Fruit fly (Drosophila melanogaster): ENCODE measurements around the gene CG4743.

The CG4743 gene

DNA sequence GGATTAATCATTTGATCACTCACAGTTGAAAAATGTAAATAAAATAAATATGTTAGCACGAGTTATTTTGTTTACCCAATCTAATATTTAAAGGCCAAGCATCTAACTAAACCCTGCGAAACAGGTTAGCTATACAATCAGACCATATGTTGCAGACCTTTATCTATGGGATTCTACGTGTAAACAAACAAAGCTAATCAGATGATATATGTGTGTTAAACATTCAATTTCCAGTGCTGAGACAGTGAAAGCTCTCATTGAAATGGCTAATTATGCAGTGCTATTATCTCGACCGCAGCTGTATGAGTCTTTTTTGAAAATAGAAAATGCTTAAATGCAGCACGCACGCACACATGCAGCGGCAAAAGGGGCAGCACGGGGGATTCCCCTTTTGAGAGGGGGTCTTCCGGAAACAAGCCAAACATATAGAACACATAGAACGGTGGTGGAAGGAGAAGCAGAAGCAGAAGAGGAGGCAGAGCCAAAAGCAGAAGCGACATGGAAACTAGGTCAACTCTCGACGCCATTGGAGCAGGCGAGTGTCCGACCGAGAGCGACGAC, 20.4 kb downstream of the CG4743 start:
- TF ChIP-seq Hr39 (optimal IDR thresholded peaks at IDR 0.05) (no peak), CG11695 (GFP tag; IDR thresholded peaks at IDR 0.05) (0 out of 3 replicates have a peak, but pooled peaks have one; percentile 10), chinmo (GFP tag; IDR thresholded peaks at IDR 0.05; ENCODE audit: partially characterized antibody) (0 out of 4 replicates have a peak, but pooled peaks have one; percentile 45), CG17359 (tag; optimal IDR thresholded peaks at IDR 0.05) (peak; percentile 16), CG2129 (GFP tag; IDR thresholded peaks at IDR 0.05; ENCODE audit: partially characterized antibody) (no peak), CG11504 (tag; optimal IDR thresholded peaks at IDR 0.05) (peak; percentile 13), CG14014 (GFP tag; IDR thresholded peaks at IDR 0.05) (peak; percentile 9; the same call in 1 of the 2 replicates), Drgx (GFP tag; IDR thresholded peaks at IDR 0.05) (peak; percentile 16; the same call in 1 of the 2 replicates), Ets65A (GFP tag) (peak; percentile 66), trem (tag; optimal IDR thresholded peaks at IDR 0.05) (no peak), dmrt99B (tag; optimal IDR thresholded peaks at IDR 0.05) (peak; percentile 7), pum (GFP tag; optimal IDR thresholded peaks at IDR 0.05) (no peak), CG17361 (GFP tag; IDR thresholded peaks at IDR 0.05) (0 out of 3 replicates have a peak, but pooled peaks have one; percentile 20), crol (GFP tag; IDR thresholded peaks at IDR 0.05) (peak; percentile 87), Asciz (GFP tag; optimal IDR thresholded peaks at IDR 0.05) (peak; percentile 19), Hmx (GFP tag; optimal IDR thresholded peaks at IDR 0.05) (no peak), jumu (GFP tag; optimal IDR thresholded peaks at IDR 0.05) (no peak), CG15601 (tag; optimal IDR thresholded peaks at IDR 0.05) (peak; percentile 4), CG1603 (tag; optimal IDR thresholded peaks at IDR 0.05) (peak; percentile 21), CG15479 (GFP tag; optimal IDR thresholded peaks at IDR 0.05) (no peak), Blimp-1 (GFP tag; optimal IDR thresholded peaks at IDR 0.05) (peak; percentile 25), Tbp (GFP tag; optimal IDR thresholded peaks at IDR 0.05) (no peak), Chrac-16 (GFP tag; optimal IDR thresholded peaks at IDR 0.05) (no peak), zf30C (GFP tag; optimal IDR thresholded peaks at IDR 0.05) (no peak), Hand (GFP tag; optimal IDR thresholded peaks at IDR 0.05) (no peak), cg (GFP tag; optimal IDR thresholded peaks at IDR 0.05) (peak; percentile 35), Vsx1 (GFP tag; optimal IDR thresholded peaks at IDR 0.05) (peak; percentile 56), crc (GFP tag; optimal IDR thresholded peaks at IDR 0.05) (no peak), CG10979 (tag; optimal IDR thresholded peaks at IDR 0.05) (peak; percentile 6), CG18262 (tag; optimal IDR thresholded peaks at IDR 0.05) (peak; percentile 9), CG12391 (tag; optimal IDR thresholded peaks at IDR 0.05) (peak; percentile 23), Side (GFP tag; optimal IDR thresholded peaks at IDR 0.05) (no peak), CG14667 (GFP tag; IDR thresholded peaks at IDR 0.05) (no peak), CG5953 (GFP tag; IDR thresholded peaks at IDR 0.05) (no peak), dan (GFP tag; IDR thresholded peaks at IDR 0.05) (no peak), CG2199 (GFP tag; IDR thresholded peaks at IDR 0.05) (no peak), Ssrp (tag; optimal IDR thresholded peaks at IDR 0.05) (peak; percentile 10), sens (GFP tag) (peak; percentile 71), shn (GFP tag; optimal IDR thresholded peaks at IDR 0.05) (no peak), Scr (GFP tag; IDR thresholded peaks at IDR 0.05; ENCODE audit: partially characterized antibody) (no peak), z (GFP tag; IDR thresholded peaks at IDR 0.05) (peak; percentile 86), aop (GFP tag; IDR thresholded peaks at IDR 0.05) (peak; percentile 75), CG1647 (GFP tag; optimal IDR thresholded peaks at IDR 0.05) (no peak), ci (GFP tag; IDR thresholded peaks at IDR 0.05) (peak; percentile 50; the same call in 1 of the 3 replicates), CG15269 (tag; optimal IDR thresholded peaks at IDR 0.05) (no peak), CG13775 (GFP tag; optimal IDR thresholded peaks at IDR 0.05) (no peak), CG10267 (tag; optimal IDR thresholded peaks at IDR 0.05) (no peak), sim (GFP tag; IDR thresholded peaks at IDR 0.05) (no peak), gem (tag; optimal IDR thresholded peaks at IDR 0.05) (peak; percentile 2)

Measured in whole organism, embryonic.